Fruit fly (Drosophila melanogaster) whole organism, embryonic: Measurements from ENCODE around the gene CG42585.
A peak's percentile ranks its signal among the peaks of the same experiment; 100 is the strongest.

Experiments
- Ada2b ChIP-seq: fragments of 200-800 bp; sonication (Bioruptor generic); IDR thresholded peaks from 2 replicates; pipeline ENCODE4 v1.3.6; 2022; ENCODE audit warnings: missing biosample characterization, missing genetic modification characterization
- Adf1 ChIP-seq: fragments of 200-800 bp; sonication (Bioruptor generic); IDR thresholded peaks from 2 replicates; pipeline ENCODE4 v1.3.6; 2022; ENCODE audit warnings: missing biosample characterization, missing genetic modification characterization
- Blimp-1 ChIP-seq: fragments of 200-800 bp; sonication (Bioruptor generic); optimal IDR thresholded peaks from 3 replicates; lab custom pipeline; 2018; ENCODE audit warnings: missing biosample characterization, missing genetic modification characterization, mild to moderate bottlenecking, moderate library complexity, missing genetic modification reagents
- CG10274 ChIP-seq: fragments of 200-800 bp; sonication (Bioruptor generic); optimal IDR thresholded peaks from 3 replicates; lab custom pipeline; 2017; ENCODE audit warnings: missing biosample characterization, mild to moderate bottlenecking, missing genetic modification characterization
- CG10366 ChIP-seq: fragments of 200-800 bp; sonication (Bioruptor generic); IDR thresholded peaks from 2 replicates; pipeline ENCODE4 v1.3.6; 2022; ENCODE audit warnings: missing biosample characterization, missing genetic modification characterization
- CG10979 ChIP-seq: fragments of 200-800 bp; sonication (Bioruptor generic); optimal IDR thresholded peaks from 2 replicates; lab custom pipeline; 2018; ENCODE audit warnings: missing biosample characterization, mild to moderate bottlenecking, missing genetic modification characterization, moderate library complexity
- CG11247 ChIP-seq: fragments of 200-800 bp; sonication (Bioruptor generic); IDR thresholded peaks from 2 replicates; pipeline ENCODE4 v1.3.6; 2022; ENCODE audit warnings: missing biosample characterization, missing genetic modification characterization
- CG11695 ChIP-seq: fragments of 200-800 bp; sonication (Bioruptor generic); IDR thresholded peaks from 3 replicates; pipeline ENCODE4 v1.3.6; 2022; ENCODE audit warnings: missing biosample characterization, missing genetic modification characterization
- CG12155 ChIP-seq: fragments of 200-800 bp; sonication (Bioruptor generic); optimal IDR thresholded peaks from 3 replicates; lab custom pipeline; 2016; ENCODE audit warnings: missing biosample characterization, missing genetic modification characterization
- CG13296 ChIP-seq: fragments of 200-800 bp; sonication (Bioruptor generic); optimal IDR thresholded peaks from 3 replicates; lab custom pipeline; 2018; ENCODE audit warnings: missing biosample characterization, mild to moderate bottlenecking, missing genetic modification characterization
- CG13424 ChIP-seq: fragments of 200-800 bp; sonication (Bioruptor generic); optimal IDR thresholded peaks from 2 replicates; lab custom pipeline; 2019; ENCODE audit warnings: missing biosample characterization, mild to moderate bottlenecking, missing genetic modification characterization, moderate library complexity
- CG14014 ChIP-seq: fragments of 200-800 bp; sonication (Bioruptor generic); IDR thresholded peaks from 2 replicates; pipeline ENCODE4 v1.3.6; 2022; ENCODE audit warnings: missing biosample characterization, missing genetic modification characterization
- CG15514 ChIP-seq: fragments of 200-800 bp; sonication (Bioruptor generic); optimal IDR thresholded peaks from 3 replicates; lab custom pipeline; 2017; ENCODE audit warnings: missing biosample characterization, missing genetic modification characterization, mild to moderate bottlenecking, moderate library complexity, missing genetic modification reagents
- CG16779 ChIP-seq: fragments of 200-800 bp; sonication (Bioruptor generic); IDR thresholded peaks from 2 replicates; pipeline ENCODE4 v1.3.6; 2022; ENCODE audit warnings: missing biosample characterization, missing genetic modification characterization
- CG17385 ChIP-seq: fragments of 200-800 bp; sonication (Bioruptor generic); optimal IDR thresholded peaks from 3 replicates; lab custom pipeline; 2018; ENCODE audit warnings: missing biosample characterization, mild to moderate bottlenecking, missing genetic modification characterization
- CG2116 ChIP-seq: fragments of 200-800 bp; sonication (Bioruptor generic); optimal IDR thresholded peaks from 3 replicates; lab custom pipeline; 2018; ENCODE audit warnings: missing biosample characterization, mild to moderate bottlenecking, missing genetic modification characterization
- CG31224 ChIP-seq: fragments of 200-800 bp; sonication (Bioruptor generic); IDR thresholded peaks from 2 replicates; pipeline ENCODE4 v1.3.6; 2022; ENCODE audit warnings: missing biosample characterization, missing genetic modification characterization
- CG3995 ChIP-seq: fragments of 200-800 bp; sonication (Bioruptor generic); optimal IDR thresholded peaks from 3 replicates; lab custom pipeline; 2016; ENCODE audit warnings: missing biosample characterization, missing genetic modification characterization
- CG42726 ChIP-seq: fragments of 200-800 bp; sonication (Bioruptor generic); IDR thresholded peaks from 2 replicates; pipeline ENCODE4 v1.3.6; 2022; ENCODE audit warnings: missing biosample characterization, missing genetic modification characterization; ENCODE audit not compliant: partially characterized antibody
- CG6654 ChIP-seq: fragments of 200-800 bp; sonication (Bioruptor generic); optimal IDR thresholded peaks from 2 replicates; lab custom pipeline; 2017; ENCODE audit warnings: missing biosample characterization, mild to moderate bottlenecking, missing genetic modification characterization
- CG6689 ChIP-seq: fragments of 200-800 bp; sonication (Bioruptor generic); IDR thresholded peaks from 2 replicates; pipeline ENCODE4 v1.3.6; 2022; ENCODE audit warnings: missing biosample characterization, missing genetic modification characterization
- CG7786 ChIP-seq: fragments of 200-800 bp; sonication (Bioruptor generic); optimal IDR thresholded peaks from 2 replicates; lab custom pipeline; 2016; ENCODE audit warnings: missing biosample characterization, missing genetic modification characterization
- CG9932 ChIP-seq: fragments of 200-800 bp; sonication (Bioruptor generic); IDR thresholded peaks from 2 replicates; pipeline ENCODE4 v1.3.6; 2022; ENCODE audit warnings: missing biosample characterization, missing genetic modification characterization
- CHES-1-like ChIP-seq: fragments of 200-800 bp; sonication (Bioruptor generic); optimal IDR thresholded peaks from 2 replicates; lab custom pipeline; 2016; ENCODE audit warnings: missing biosample characterization, missing genetic modification characterization
- Camta ChIP-seq: fragments of 200-800 bp; sonication (Bioruptor generic); optimal IDR thresholded peaks from 2 replicates; lab custom pipeline; 2016; ENCODE audit warnings: missing biosample characterization, missing genetic modification characterization
- Dad ChIP-seq: fragments of 200-800 bp; sonication (Bioruptor generic); optimal IDR thresholded peaks from 3 replicates; lab custom pipeline; 2016; ENCODE audit warnings: missing biosample characterization, missing genetic modification characterization
- Fer3 ChIP-seq: fragments of 200-800 bp; sonication (Bioruptor generic); optimal IDR thresholded peaks from 2 replicates; lab custom pipeline; 2018; ENCODE audit warnings: missing biosample characterization, mild to moderate bottlenecking, missing genetic modification characterization, moderate library complexity
- HLH3B ChIP-seq: fragments of 200-800 bp; sonication (Bioruptor generic); IDR thresholded peaks from 2 replicates; pipeline ENCODE4 v1.3.6; 2022; ENCODE audit warnings: missing biosample characterization, missing genetic modification characterization
- Hr3 ChIP-seq: fragments of 200-800 bp; sonication (Bioruptor generic); optimal IDR thresholded peaks from 3 replicates; lab custom pipeline; 2016; ENCODE audit warnings: missing biosample characterization, missing genetic modification characterization
- Hsf ChIP-seq: fragments of 200-800 bp; sonication (Bioruptor generic); optimal IDR thresholded peaks from 3 replicates; lab custom pipeline; 2016; ENCODE audit warnings: missing biosample characterization, missing genetic modification characterization
- Lhr ChIP-seq: fragments of 200-800 bp; sonication (Bioruptor generic); optimal IDR thresholded peaks from 3 replicates; lab custom pipeline; 2017; ENCODE audit warnings: mild to moderate bottlenecking, missing biosample characterization, missing genetic modification reagents, missing genetic modification characterization
- MESR4 ChIP-seq: fragments of 200-800 bp; sonication (Bioruptor generic); optimal IDR thresholded peaks from 2 replicates; lab custom pipeline; 2018; ENCODE audit warnings: missing biosample characterization, mild to moderate bottlenecking, missing genetic modification characterization, moderate library complexity
- Nf-YB ChIP-seq: fragments of 200-800 bp; sonication (Bioruptor generic); optimal IDR thresholded peaks from 3 replicates; lab custom pipeline; 2019; ENCODE audit warnings: missing biosample characterization, mild to moderate bottlenecking, missing genetic modification characterization, moderate library complexity
- Scr ChIP-seq: fragments of 200-800 bp; sonication (Bioruptor generic); IDR thresholded peaks from 2 replicates; pipeline ENCODE4 v1.3.6; 2022; ENCODE audit warnings: missing biosample characterization, missing genetic modification characterization; ENCODE audit not compliant: partially characterized antibody
- ato ChIP-seq: fragments of 200-800 bp; sonication (Bioruptor generic); IDR thresholded peaks from 2 replicates; pipeline ENCODE4 v1.3.6; 2022; ENCODE audit warnings: missing biosample characterization, missing genetic modification characterization; ENCODE audit not compliant: partially characterized antibody
- bigmax ChIP-seq: fragments of 200-800 bp; sonication (Bioruptor generic); optimal IDR thresholded peaks from 2 replicates; lab custom pipeline; 2018; ENCODE audit warnings: missing biosample characterization, mild to moderate bottlenecking, missing genetic modification characterization
- bsh ChIP-seq, 2 experiments: fragments of 200-800 bp; sonication (Bioruptor generic); optimal IDR thresholded peaks; 2 replicates each; lab custom pipeline; 2017 to 2018; ENCODE audit warnings: mild to moderate bottlenecking in 2 of 2, missing biosample characterization in 2 of 2, missing genetic modification characterization in 2 of 2, moderate library complexity in 1 of 2
- danr ChIP-seq: fragments of 200-800 bp; sonication (Bioruptor generic); IDR thresholded peaks from 2 replicates; pipeline ENCODE4 v1.3.6; 2022; ENCODE audit warnings: missing biosample characterization, missing genetic modification characterization
- fd96Cb ChIP-seq: fragments of 200-800 bp; sonication (Bioruptor generic); optimal IDR thresholded peaks from 2 replicates; lab custom pipeline; 2018; ENCODE audit warnings: missing biosample characterization, mild to moderate bottlenecking, missing genetic modification characterization, moderate library complexity
- gem ChIP-seq: fragments of 200-800 bp; sonication (Bioruptor generic); optimal IDR thresholded peaks from 2 replicates; lab custom pipeline; 2019; ENCODE audit warnings: missing biosample characterization, mild to moderate bottlenecking, missing genetic modification characterization, moderate library complexity
- grau ChIP-seq: fragments of 200-800 bp; optimal IDR thresholded peaks from 3 replicates; lab custom pipeline; 2019; ENCODE audit warnings: missing biosample characterization, mild to moderate bottlenecking, missing genetic modification characterization, moderate library complexity
- h ChIP-seq: fragments of >200 bp; optimal IDR thresholded peaks from 2 replicates; lab custom pipeline; 2017
- hkb ChIP-seq, 2 experiments: fragments of 200-800 bp in 1 of 2; fragments of >200 bp in 1 of 2; sonication (Bioruptor generic) in 1 of 2; IDR thresholded peaks in 1 of 2; optimal IDR thresholded peaks in 1 of 2; 2 replicates each; pipeline versions ENCODE4 v1.3.6 to Lab custom; 2017 to 2022; ENCODE audit warnings: missing biosample characterization in 1 of 2, missing genetic modification characterization in 1 of 2
- kay ChIP-seq: fragments of 200-800 bp; sonication (Bioruptor generic); optimal IDR thresholded peaks from 2 replicates; lab custom pipeline; 2016; ENCODE audit warnings: missing biosample characterization, missing genetic modification characterization
- kni ChIP-seq: fragments of 200-800 bp; sonication (Bioruptor generic); optimal IDR thresholded peaks from 3 replicates; lab custom pipeline; 2017; ENCODE audit warnings: mild to moderate bottlenecking, missing biosample characterization, missing genetic modification reagents, missing genetic modification characterization
- lab ChIP-seq: fragments of 200-800 bp; sonication (Bioruptor generic); optimal IDR thresholded peaks from 3 replicates; lab custom pipeline; 2017; ENCODE audit warnings: missing biosample characterization, missing genetic modification characterization, mild to moderate bottlenecking, moderate library complexity, missing genetic modification reagents
- nerfin-1 ChIP-seq: fragments of 200-800 bp; sonication (Bioruptor generic); optimal IDR thresholded peaks from 3 replicates; lab custom pipeline; 2019; ENCODE audit warnings: missing biosample characterization, mild to moderate bottlenecking, missing genetic modification characterization, moderate library complexity
- psq ChIP-seq: fragments of 200-800 bp; sonication (Bioruptor generic); optimal IDR thresholded peaks from 2 replicates; lab custom pipeline; 2017; ENCODE audit warnings: missing biosample characterization, missing genetic modification characterization
- sisA ChIP-seq: fragments of 200-800 bp; sonication (Bioruptor generic); IDR thresholded peaks from 2 replicates; pipeline ENCODE4 v1.3.6; 2022; ENCODE audit warnings: missing biosample characterization, missing genetic modification characterization
- zf30C ChIP-seq: fragments of 200-800 bp; sonication (Bioruptor generic); optimal IDR thresholded peaks from 3 replicates; lab custom pipeline; 2018; ENCODE audit warnings: missing biosample characterization, mild to moderate bottlenecking, missing genetic modification characterization

Gene CG42585

DNA sequence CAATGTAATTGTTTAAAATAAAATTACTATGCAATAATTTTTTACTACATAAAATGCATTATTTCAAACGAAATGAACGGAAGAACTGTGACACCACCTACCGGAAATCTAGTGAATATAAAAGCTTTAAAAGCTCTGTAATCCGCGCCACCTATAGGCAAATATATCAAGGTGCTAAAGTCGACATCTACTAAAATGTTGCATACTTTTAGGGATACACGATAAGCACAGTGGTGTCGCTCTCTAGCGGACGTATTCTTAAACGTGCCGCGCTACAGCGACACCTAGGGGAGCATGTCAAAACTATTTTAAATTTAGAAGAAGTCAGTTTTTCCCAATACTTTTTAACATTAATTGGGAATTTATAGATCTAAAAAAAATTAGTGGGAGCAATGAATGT lies 33.5 kb upstream of the CG42585 start (continued):
- peak; percentile 81 for TF ChIP-seq Hsf (GFP tag; lab: Kevin White, UChicago)
- TF ChIP-seq hkb (optimal IDR thresholded peaks at IDR 0.05; lab: Kevin White, UChicago): no peak
- peak; percentile 65 for TF ChIP-seq hkb (GFP tag; IDR thresholded peaks at IDR 0.05; lab: Robert Waterston, UW)
- TF ChIP-seq CG14014 (GFP tag; lab: Robert Waterston, UW): peak; percentile 45
- peak; percentile 72 for TF ChIP-seq HLH3B (GFP tag; lab: Robert Waterston, UW)
- TF ChIP-seq gem (tag; lab: Kevin White, UChicago): peak; percentile 69
- no peak; the same call in 1 of the 2 replicates for TF ChIP-seq CG10366
- no peak for TF ChIP-seq Adf1 (GFP tag; lab: Robert Waterston, UW)
- peak; percentile 76 for TF ChIP-seq lab (GFP tag; lab: Kevin White, UChicago)
- no peak for TF ChIP-seq Scr (GFP tag; lab: Robert Waterston, UW)
- TF ChIP-seq CG16779 (GFP tag; lab: Robert Waterston, UW): peak; percentile 59; the same call in 1 of the 2 replicates
- TF ChIP-seq h (lab: Kevin White, UChicago): no peak
- peak; percentile 53; the same call in 1 of the 2 replicates for TF ChIP-seq ato (GFP tag; lab: Robert Waterston, UW)
- 0 out of 3 replicates have a peak, but pooled peaks have one; percentile 48 for TF ChIP-seq CG11695 (GFP tag; lab: Robert Waterston, UW)
- peak; percentile 79 for TF ChIP-seq CG9932
- TF ChIP-seq CG13296 (GFP tag; lab: Kevin White, UChicago): peak; percentile 11
- TF ChIP-seq CG10274 (GFP tag; lab: Kevin White, UChicago): no peak
- peak; percentile 66 for TF ChIP-seq CG15514
- no peak for TF ChIP-seq MESR4 (GFP tag; lab: Kevin White, UChicago)
- no peak for TF ChIP-seq CG42726 (GFP tag; lab: Robert Waterston, UW)
- peak; percentile 51 for TF ChIP-seq CHES-1-like (GFP tag; lab: Kevin White, UChicago)
- peak; percentile 61 for TF ChIP-seq Hr3 (GFP tag; lab: Kevin White, UChicago)
- TF ChIP-seq CG10979 (tag; lab: Kevin White, UChicago): peak; percentile 68
- peak; percentile 46 for TF ChIP-seq CG13424 (tag; lab: Kevin White, UChicago)
- TF ChIP-seq zf30C (GFP tag; lab: Kevin White, UChicago): no peak
- TF ChIP-seq CG6654 (GFP tag; lab: Kevin White, UChicago): peak; percentile 37
- TF ChIP-seq CG12155 (GFP tag; lab: Kevin White, UChicago): peak; percentile 54
- peak; percentile 83 for TF ChIP-seq Dad (GFP tag; lab: Kevin White, UChicago)
- peak in 1 of 2 experiments; percentile 30 for TF ChIP-seq bsh (GFP tag; optimal IDR thresholded peaks at IDR 0.05; lab: Kevin White, UChicago)
- TF ChIP-seq Blimp-1 (GFP tag; lab: Kevin White, UChicago): peak; percentile 67
- TF ChIP-seq CG31224: 0 out of 2 replicates have a peak, but pooled peaks have one; percentile 7
- TF ChIP-seq danr (GFP tag; lab: Robert Waterston, UW): peak; percentile 63
- TF ChIP-seq CG7786 (GFP tag; lab: Kevin White, UChicago): peak; percentile 36
- peak; percentile 90 for TF ChIP-seq Lhr (GFP tag; lab: Kevin White, UChicago)
- TF ChIP-seq grau: peak; percentile 62
- no peak for TF ChIP-seq CG17385 (GFP tag; lab: Kevin White, UChicago)
- peak; percentile 58 for TF ChIP-seq fd96Cb (tag; lab: Kevin White, UChicago)
- no peak for TF ChIP-seq CG3995 (GFP tag; lab: Kevin White, UChicago)
- TF ChIP-seq CG11247 (GFP tag; lab: Robert Waterston, UW): peak; percentile 88
- TF ChIP-seq psq (GFP tag; lab: Kevin White, UChicago): no peak
- TF ChIP-seq kay (GFP tag; lab: Kevin White, UChicago): peak; percentile 62
- no peak for TF ChIP-seq bigmax
- TF ChIP-seq Ada2b (GFP tag; lab: Robert Waterston, UW): peak; percentile 51; the same call in 1 of the 2 replicates
- TF ChIP-seq CG2116 (GFP tag; lab: Kevin White, UChicago): peak; percentile 20
- TF ChIP-seq nerfin-1 (tag; lab: Kevin White, UChicago): peak; percentile 27
- TF ChIP-seq kni (GFP tag; lab: Kevin White, UChicago): peak; percentile 2
- no peak for TF ChIP-seq Nf-YB (GFP tag; lab: Kevin White, UChicago)
- peak; percentile 62 for TF ChIP-seq Fer3
- peak; percentile 77 for TF ChIP-seq sisA (GFP tag; lab: Robert Waterston, UW)
- peak; percentile 85 for TF ChIP-seq Camta
- peak; percentile 66 for TF ChIP-seq CG6689 (GFP tag; lab: Robert Waterston, UW)
